Fruit fly (Drosophila melanogaster) whole organism, prepupa: Measurements from ENCODE around the gene CG4362.

Experiments used
- Blimp-1 ChIP-seq: fragments of 200-800 bp; sonication (Bioruptor generic); optimal IDR thresholded peaks from 3 replicates; lab custom pipeline; 2017; ENCODE audit warnings: missing biosample characterization, missing genetic modification characterization, mild to moderate bottlenecking, moderate library complexity, missing genetic modification reagents
- CG10631 ChIP-seq: fragments of 200-800 bp; sonication (Bioruptor generic); optimal IDR thresholded peaks from 2 replicates; lab custom pipeline; 2016; ENCODE audit warnings: missing biosample characterization, missing genetic modification characterization
- CG10669 ChIP-seq: fragments of 200-800 bp; sonication (Bioruptor generic); optimal IDR thresholded peaks from 3 replicates; lab custom pipeline; 2018; ENCODE audit warnings: missing biosample characterization, mild to moderate bottlenecking, missing genetic modification characterization, moderate library complexity
- CG11294 ChIP-seq: fragments of 200-800 bp; sonication (Bioruptor generic); IDR thresholded peaks from 2 replicates; pipeline ENCODE4 v1.3.6; 2022; ENCODE audit warnings: missing biosample characterization, missing genetic modification characterization
- CG11762 ChIP-seq: fragments of 200-800 bp; sonication (Bioruptor generic); optimal IDR thresholded peaks from 3 replicates; lab custom pipeline; 2016; ENCODE audit warnings: missing biosample characterization, missing genetic modification characterization; ENCODE audit not compliant: insufficient read depth
- CG11902 ChIP-seq: fragments of 200-800 bp; sonication (Bioruptor generic); optimal IDR thresholded peaks from 3 replicates; lab custom pipeline; 2016; ENCODE audit warnings: missing biosample characterization, missing genetic modification characterization
- CG15336 ChIP-seq: fragments of 200-800 bp; sonication (Bioruptor generic); IDR thresholded peaks from 2 replicates; pipeline ENCODE4 v1.3.6; 2022; ENCODE audit warnings: missing biosample characterization, missing genetic modification characterization
- CG1621 ChIP-seq: fragments of 200-800 bp; sonication (Bioruptor generic); optimal IDR thresholded peaks from 3 replicates; lab custom pipeline; 2018; ENCODE audit warnings: missing biosample characterization, mild to moderate bottlenecking, missing genetic modification characterization
- CG16779 ChIP-seq: fragments of 200-800 bp; sonication (Bioruptor generic); optimal IDR thresholded peaks from 3 replicates; lab custom pipeline; 2017; ENCODE audit warnings: missing biosample characterization, mild to moderate bottlenecking, missing genetic modification characterization
- CG3032 ChIP-seq: fragments of 200-800 bp; optimal IDR thresholded peaks from 2 replicates; lab custom pipeline; 2019; ENCODE audit warnings: missing biosample characterization, mild to moderate bottlenecking, missing genetic modification characterization, moderate library complexity
- CG31627 ChIP-seq: fragments of 200-800 bp; sonication (Bioruptor generic); optimal IDR thresholded peaks from 3 replicates; lab custom pipeline; 2016; ENCODE audit warnings: missing biosample characterization, missing genetic modification characterization
- CG32006 ChIP-seq: fragments of 200-800 bp; sonication (Bioruptor generic); optimal IDR thresholded peaks from 3 replicates; lab custom pipeline; 2017; ENCODE audit warnings: missing biosample characterization, mild to moderate bottlenecking, missing genetic modification characterization
- CG34406 ChIP-seq: fragments of 200-800 bp; sonication (Bioruptor generic); optimal IDR thresholded peaks from 3 replicates; lab custom pipeline; 2016; ENCODE audit warnings: missing biosample characterization, missing genetic modification characterization
- CG3919 ChIP-seq: fragments of 200-800 bp; sonication (Bioruptor generic); optimal IDR thresholded peaks from 3 replicates; lab custom pipeline; 2016; ENCODE audit warnings: missing biosample characterization, missing genetic modification characterization
- CG4318 ChIP-seq: fragments of 200-800 bp; sonication (Bioruptor generic); optimal IDR thresholded peaks from 3 replicates; lab custom pipeline; 2017; ENCODE audit warnings: missing biosample characterization, mild to moderate bottlenecking, missing genetic modification characterization
- CG6163 ChIP-seq: fragments of 200-800 bp; sonication (Bioruptor generic); IDR thresholded peaks from 3 replicates; pipeline ENCODE4 v1.3.6; 2022; ENCODE audit warnings: missing biosample characterization, missing genetic modification characterization
- CG6276 ChIP-seq: fragments of 200-800 bp; sonication (Bioruptor generic); optimal IDR thresholded peaks from 2 replicates; lab custom pipeline; 2017; ENCODE audit warnings: missing biosample characterization, mild to moderate bottlenecking, missing genetic modification characterization
- CG6792 ChIP-seq: fragments of 200-800 bp; sonication (Bioruptor generic); optimal IDR thresholded peaks from 3 replicates; lab custom pipeline; 2016; ENCODE audit warnings: missing biosample characterization, missing genetic modification characterization
- CG6808 ChIP-seq: fragments of 200-800 bp; sonication (Bioruptor generic); optimal IDR thresholded peaks from 3 replicates; lab custom pipeline; 2017; ENCODE audit warnings: missing biosample characterization, missing genetic modification characterization, mild to moderate bottlenecking, moderate library complexity, missing genetic modification reagents
- CG7368 ChIP-seq: fragments of 200-800 bp; sonication (Bioruptor generic); optimal IDR thresholded peaks from 3 replicates; lab custom pipeline; 2016; ENCODE audit warnings: missing biosample characterization, missing genetic modification characterization
- CG8119 ChIP-seq: fragments of 200-800 bp; sonication (Bioruptor generic); IDR thresholded peaks from 3 replicates; pipeline ENCODE4 v1.3.6; 2022; ENCODE audit warnings: missing biosample characterization, missing genetic modification characterization
- CG8319 ChIP-seq: fragments of 200-800 bp; sonication (Bioruptor generic); optimal IDR thresholded peaks from 3 replicates; lab custom pipeline; 2016; ENCODE audit warnings: missing biosample characterization, missing genetic modification characterization
- CG8632 ChIP-seq: fragments of 200-800 bp; sonication (Bioruptor generic); optimal IDR thresholded peaks from 3 replicates; lab custom pipeline; 2016; ENCODE audit warnings: missing biosample characterization, missing genetic modification characterization
- CG9139 ChIP-seq: fragments of 200-800 bp; sonication (Bioruptor generic); optimal IDR thresholded peaks from 3 replicates; lab custom pipeline; 2017; ENCODE audit warnings: missing biosample characterization, mild to moderate bottlenecking, missing genetic modification characterization
- Eip78C ChIP-seq: fragments of 200-800 bp; sonication (Bioruptor generic); peaks from one replicate; lab custom pipeline; 2016; ENCODE audit warnings: missing biosample characterization, missing genetic modification characterization
- Ets21C ChIP-seq: fragments of 200-800 bp; sonication (Bioruptor generic); optimal IDR thresholded peaks from 3 replicates; lab custom pipeline; 2016; ENCODE audit warnings: missing biosample characterization, missing genetic modification characterization
- Gug ChIP-seq: fragments of 200-800 bp; sonication (Bioruptor generic); IDR thresholded peaks from 2 replicates; pipeline ENCODE4 v1.3.6; 2022; ENCODE audit warnings: missing biosample characterization, missing genetic modification characterization
- Hr38 ChIP-seq: sonication (Bioruptor generic); optimal IDR thresholded peaks from 2 replicates; lab custom pipeline; 2016; ENCODE audit warnings: missing biosample characterization, missing genetic modification characterization
- Hr39 ChIP-seq: fragments of 200-800 bp; sonication (Bioruptor generic); optimal IDR thresholded peaks from 2 replicates; lab custom pipeline; 2016; ENCODE audit warnings: missing biosample characterization, missing genetic modification characterization
- Hr4 ChIP-seq: fragments of 200-800 bp; sonication (Bioruptor generic); optimal IDR thresholded peaks from 3 replicates; lab custom pipeline; 2016; ENCODE audit warnings: missing biosample characterization, missing genetic modification characterization
- Lpt ChIP-seq: fragments of 200-800 bp; sonication (Bioruptor generic); optimal IDR thresholded peaks from 3 replicates; lab custom pipeline; 2016; ENCODE audit warnings: missing biosample characterization, missing genetic modification characterization
- Met ChIP-seq: fragments of 200-800 bp; sonication (Bioruptor generic); optimal IDR thresholded peaks from 3 replicates; lab custom pipeline; 2016; ENCODE audit warnings: missing biosample characterization, missing genetic modification characterization
- OdsH ChIP-seq: fragments of 200-800 bp; sonication (Bioruptor generic); optimal IDR thresholded peaks from 3 replicates; lab custom pipeline; 2016; ENCODE audit warnings: missing biosample characterization, missing genetic modification characterization
- Smox ChIP-seq: fragments of 200-800 bp; sonication (Bioruptor generic); optimal IDR thresholded peaks from 3 replicates; lab custom pipeline; 2016; ENCODE audit warnings: missing biosample characterization, missing genetic modification characterization
- Sox15 ChIP-seq: fragments of 200-800 bp; sonication (Bioruptor generic); optimal IDR thresholded peaks from 3 replicates; lab custom pipeline; 2016; ENCODE audit warnings: missing biosample characterization, missing genetic modification characterization
- achi ChIP-seq: fragments of 200-800 bp; sonication (Bioruptor generic); optimal IDR thresholded peaks from 3 replicates; lab custom pipeline; 2016; ENCODE audit warnings: missing biosample characterization, missing genetic modification characterization
- acj6 ChIP-seq: fragments of 200-800 bp; sonication (Bioruptor generic); optimal IDR thresholded peaks from 3 replicates; lab custom pipeline; 2016; ENCODE audit warnings: missing biosample characterization, missing genetic modification characterization
- cyc ChIP-seq: fragments of 200-800 bp; sonication (Bioruptor generic); optimal IDR thresholded peaks from 3 replicates; lab custom pipeline; 2016; ENCODE audit warnings: missing biosample characterization, missing genetic modification characterization
- dac ChIP-seq: fragments of 200-800 bp; sonication (Bioruptor generic); optimal IDR thresholded peaks from 2 replicates; lab custom pipeline; 2017; ENCODE audit warnings: missing biosample characterization, mild to moderate bottlenecking, missing genetic modification characterization
- dsx ChIP-seq: fragments of 200-800 bp; optimal IDR thresholded peaks from 3 replicates; lab custom pipeline; 2019; ENCODE audit warnings: missing biosample characterization, mild to moderate bottlenecking, missing genetic modification characterization, moderate library complexity; ENCODE audit not compliant: poor library complexity, severe bottlenecking
- eg ChIP-seq: fragments of 200-800 bp; sonication (Bioruptor generic); IDR thresholded peaks from 3 replicates; pipeline ENCODE4 v1.3.6; 2022; ENCODE audit warnings: missing biosample characterization, missing genetic modification characterization
- esn ChIP-seq: fragments of 200-800 bp; sonication (Bioruptor generic); optimal IDR thresholded peaks from 2 replicates; lab custom pipeline; 2016; ENCODE audit warnings: missing biosample characterization, mild to moderate bottlenecking, missing genetic modification characterization, moderate library complexity
- fd59A ChIP-seq: fragments of 200-800 bp; sonication (Bioruptor generic); optimal IDR thresholded peaks from 2 replicates; lab custom pipeline; 2017; ENCODE audit warnings: missing biosample characterization, mild to moderate bottlenecking, missing genetic modification characterization, missing genetic modification reagents
- fkh ChIP-seq: fragments of 200-800 bp; sonication (Bioruptor generic); optimal IDR thresholded peaks from 3 replicates; lab custom pipeline; 2017; ENCODE audit warnings: missing biosample characterization, mild to moderate bottlenecking, missing genetic modification characterization, moderate library complexity
- lz ChIP-seq: fragments of 200-800 bp; sonication (Bioruptor generic); optimal IDR thresholded peaks from 3 replicates; lab custom pipeline; 2016; ENCODE audit warnings: missing biosample characterization, missing genetic modification characterization
- pdm3 ChIP-seq: fragments of 200-800 bp; sonication (Bioruptor generic); optimal IDR thresholded peaks from 3 replicates; lab custom pipeline; 2016; ENCODE audit warnings: missing biosample characterization, missing genetic modification characterization
- salr ChIP-seq, 2 experiments: fragments of 200-800 bp; sonication (Bioruptor generic); optimal IDR thresholded peaks; 3 replicates each; lab custom pipeline; 2016 to 2018; ENCODE audit warnings: missing biosample characterization in 2 of 2, missing genetic modification characterization in 2 of 2, mild to moderate bottlenecking in 1 of 2
- spab ChIP-seq: fragments of 200-800 bp; sonication (Bioruptor generic); optimal IDR thresholded peaks from 2 replicates; lab custom pipeline; 2017; ENCODE audit warnings: missing biosample characterization, mild to moderate bottlenecking, missing genetic modification characterization, missing genetic modification reagents
- svp ChIP-seq: fragments of 200-800 bp; sonication (Bioruptor generic); peaks from one replicate; lab custom pipeline; 2016; ENCODE audit warnings: missing biosample characterization, missing genetic modification characterization
- topi ChIP-seq: fragments of 200-800 bp; sonication (Bioruptor generic); optimal IDR thresholded peaks from 3 replicates; lab custom pipeline; 2016; ENCODE audit warnings: missing biosample characterization, missing genetic modification characterization

CG4362 gene

DNA sequence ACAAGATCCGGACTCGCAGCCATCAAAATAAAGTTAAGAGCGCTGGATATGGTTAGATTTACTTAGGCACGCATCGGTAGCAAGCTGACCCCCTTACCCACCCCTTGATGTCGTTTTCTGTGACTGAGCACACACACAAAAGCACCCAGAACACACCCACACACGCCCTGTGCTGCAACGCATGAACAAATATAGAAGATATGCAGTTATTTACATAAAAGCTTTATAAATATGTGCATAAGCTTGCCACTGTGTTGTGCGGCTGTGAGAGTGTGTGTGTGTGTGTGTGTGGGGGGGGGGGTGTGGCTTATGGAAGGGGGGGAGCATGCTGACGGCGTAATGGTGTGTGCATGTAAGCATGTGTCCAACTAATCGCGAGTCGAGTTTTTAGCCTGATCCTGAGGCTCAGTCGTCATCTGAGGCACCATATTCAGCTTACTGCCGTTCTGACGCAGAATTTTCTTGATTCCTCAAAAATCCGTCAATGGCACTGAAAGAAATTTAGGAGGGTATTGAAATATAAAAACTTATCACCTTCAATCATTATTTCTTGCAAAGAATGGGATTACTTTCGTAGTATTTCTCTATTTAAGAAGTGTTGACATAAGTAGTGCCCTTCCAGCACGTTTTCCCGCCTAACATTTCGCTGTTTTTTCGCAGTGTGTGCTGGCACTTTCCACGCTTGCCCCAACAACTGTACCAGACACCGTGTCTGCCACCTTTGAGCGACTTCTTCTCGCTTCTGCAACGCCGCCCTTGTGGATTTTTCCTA, 21.5 kb downstream of the CG4362 start:
- TF ChIP-seq CG32006 (GFP tag; lab: Kevin White, UChicago), result peak; percentile 76
- peak; percentile 38 for TF ChIP-seq Smox
- TF ChIP-seq CG8119, result peak; percentile 58; the same call in 2 of the 3 replicates
- peak; percentile 54 for TF ChIP-seq topi (GFP tag; lab: Kevin White, UChicago)
- no peak for TF ChIP-seq CG8319 (GFP tag; lab: Kevin White, UChicago)
- TF ChIP-seq acj6 (GFP tag; lab: Kevin White, UChicago), result peak; percentile 68
- TF ChIP-seq salr (GFP tag; optimal IDR thresholded peaks at IDR 0.05; lab: Kevin White, UChicago), result peak; percentile 22 to 69
- peak; percentile 69 for TF ChIP-seq OdsH (GFP tag; lab: Kevin White, UChicago)
- TF ChIP-seq CG6792 (GFP tag; lab: Kevin White, UChicago), result peak; percentile 66
- TF ChIP-seq Blimp-1 (GFP tag; lab: Kevin White, UChicago), result no peak
- peak; percentile 60 for TF ChIP-seq CG16779 (tag; lab: Kevin White, UChicago)
- peak; percentile 47 for TF ChIP-seq CG1621 (tag; lab: Kevin White, UChicago)
- TF ChIP-seq spab (GFP tag; lab: Kevin White, UChicago), result peak; percentile 54
- peak; percentile 64 for TF ChIP-seq CG10631 (GFP tag; lab: Kevin White, UChicago)
- TF ChIP-seq Gug (GFP tag; lab: Robert Waterston, UW), result peak; percentile 65
- TF ChIP-seq eg, result peak; percentile 74
- peak; percentile 54 for TF ChIP-seq CG11294 (GFP tag; lab: Robert Waterston, UW)
- TF ChIP-seq Hr39 (GFP tag; lab: Kevin White, UChicago), result peak; percentile 61
- peak; percentile 48 for TF ChIP-seq CG6276 (GFP tag; lab: Kevin White, UChicago)
- peak; percentile 85 for TF ChIP-seq Eip78C (GFP tag; lab: Kevin White, UChicago)
- TF ChIP-seq Lpt, result peak; percentile 52
- peak; percentile 45 for TF ChIP-seq CG11762 (GFP tag; lab: Kevin White, UChicago)
- peak; percentile 54 for TF ChIP-seq fd59A (GFP tag; lab: Kevin White, UChicago)
- TF ChIP-seq CG7368 (GFP tag; lab: Kevin White, UChicago), result peak; percentile 9
- peak; percentile 73 for TF ChIP-seq svp (GFP tag; lab: Kevin White, UChicago)
- peak; percentile 65 for TF ChIP-seq CG31627
- peak; percentile 37 for TF ChIP-seq CG4318 (GFP tag; lab: Kevin White, UChicago)
- peak; percentile 79 for TF ChIP-seq fkh
- peak; percentile 29 for TF ChIP-seq CG11902 (GFP tag; lab: Kevin White, UChicago)
- TF ChIP-seq CG15336 (GFP tag; lab: Robert Waterston, UW), result peak; percentile 72
- peak; percentile 76 for TF ChIP-seq CG3919 (GFP tag; lab: Kevin White, UChicago)
- TF ChIP-seq pdm3, result peak; percentile 65
- no peak for TF ChIP-seq CG9139 (GFP tag; lab: Kevin White, UChicago)
- peak; percentile 57 for TF ChIP-seq CG6808
- peak; percentile 65 for TF ChIP-seq CG10669
- TF ChIP-seq dac (GFP tag; lab: Kevin White, UChicago), result peak; percentile 2
- TF ChIP-seq Met, result peak; percentile 59
- peak; percentile 27 for TF ChIP-seq Sox15 (GFP tag; lab: Kevin White, UChicago)
- peak; percentile 65 for TF ChIP-seq cyc (GFP tag; lab: Kevin White, UChicago)
- peak; percentile 49 for TF ChIP-seq CG3032
- peak; percentile 57 for TF ChIP-seq Hr4 (GFP tag; lab: Kevin White, UChicago)
- peak; percentile 16 for TF ChIP-seq dsx (GFP tag; lab: Kevin White, UChicago)
- peak; percentile 45 for TF ChIP-seq CG8632
- no peak for TF ChIP-seq Hr38 (GFP tag; lab: Kevin White, UChicago)
- TF ChIP-seq achi (GFP tag; lab: Kevin White, UChicago), result peak; percentile 70
- TF ChIP-seq CG34406 (GFP tag; lab: Kevin White, UChicago), result peak; percentile 57
- TF ChIP-seq Ets21C (GFP tag; lab: Kevin White, UChicago), result peak; percentile 35
- TF ChIP-seq esn, result peak; percentile 58
- peak; percentile 52 for TF ChIP-seq lz (GFP tag; lab: Kevin White, UChicago)
- TF ChIP-seq CG6163 (GFP tag; lab: Robert Waterston, UW), result peak; percentile 76
